Fruit fly (Drosophila melanogaster) whole organism, embryonic: ENCODE measurements around the gene His3.3B.

Source experiments
- Awh ChIP-seq: fragments of 200-800 bp; sonication (Bioruptor generic); IDR thresholded peaks from 2 replicates; pipeline ENCODE4, ENCODE4 v1.3.6; 2022; ENCODE audit warnings: missing biosample characterization, missing genetic modification characterization
- B-H2 ChIP-seq: fragments of 200-800 bp; sonication (Bioruptor generic); optimal IDR thresholded peaks from 2 replicates; lab custom pipeline; 2018; ENCODE audit warnings: missing biosample characterization, mild to moderate bottlenecking, missing genetic modification characterization
- BtbVII ChIP-seq: fragments of 200-800 bp; sonication (Bioruptor generic); optimal IDR thresholded peaks from 3 replicates; lab custom pipeline; 2017; ENCODE audit warnings: missing biosample characterization, mild to moderate bottlenecking, missing genetic modification characterization
- CG10274 ChIP-seq: fragments of 200-800 bp; sonication (Bioruptor generic); optimal IDR thresholded peaks from 3 replicates; lab custom pipeline; 2017; ENCODE audit warnings: missing biosample characterization, mild to moderate bottlenecking, missing genetic modification characterization
- CG10321 ChIP-seq: fragments of 200-800 bp; sonication (Bioruptor generic); IDR thresholded peaks from 2 replicates; pipeline ENCODE4 v1.3.6; 2022; ENCODE audit warnings: missing biosample characterization, missing genetic modification characterization
- CG10431 ChIP-seq: fragments of 200-800 bp; sonication (Bioruptor generic); optimal IDR thresholded peaks from 3 replicates; lab custom pipeline; 2018; ENCODE audit warnings: missing biosample characterization, mild to moderate bottlenecking, missing genetic modification characterization
- CG10654 ChIP-seq: fragments of 200-800 bp; sonication (Bioruptor generic); optimal IDR thresholded peaks from 2 replicates; lab custom pipeline; 2016; ENCODE audit warnings: missing biosample characterization, missing genetic modification characterization
- CG12104 ChIP-seq: fragments of 200-800 bp; sonication (Bioruptor generic); optimal IDR thresholded peaks from 3 replicates; lab custom pipeline; 2016; ENCODE audit warnings: missing biosample characterization, missing genetic modification characterization
- CG12155 ChIP-seq: fragments of 200-800 bp; sonication (Bioruptor generic); optimal IDR thresholded peaks from 3 replicates; lab custom pipeline; 2016; ENCODE audit warnings: missing biosample characterization, missing genetic modification characterization
- CG12391 ChIP-seq: fragments of 200-800 bp; sonication (Bioruptor generic); optimal IDR thresholded peaks from 3 replicates; lab custom pipeline; 2018; ENCODE audit warnings: missing biosample characterization, mild to moderate bottlenecking, missing genetic modification characterization, moderate library complexity
- CG13296 ChIP-seq: fragments of 200-800 bp; sonication (Bioruptor generic); optimal IDR thresholded peaks from 3 replicates; lab custom pipeline; 2018; ENCODE audit warnings: missing biosample characterization, mild to moderate bottlenecking, missing genetic modification characterization
- CG15696 ChIP-seq: fragments of 200-800 bp; sonication (Bioruptor generic); optimal IDR thresholded peaks from 2 replicates; lab custom pipeline; 2019; ENCODE audit warnings: missing biosample characterization, mild to moderate bottlenecking, missing genetic modification characterization, moderate library complexity
- CG17359 ChIP-seq: fragments of 200-800 bp; sonication (Bioruptor generic); optimal IDR thresholded peaks from 3 replicates; lab custom pipeline; 2018; ENCODE audit warnings: missing biosample characterization, mild to moderate bottlenecking, missing genetic modification characterization, moderate library complexity
- CG18764 ChIP-seq: fragments of 200-800 bp; sonication (Bioruptor generic); optimal IDR thresholded peaks from 3 replicates; lab custom pipeline; 2016; ENCODE audit warnings: missing biosample characterization, missing genetic modification characterization
- CG2889 ChIP-seq: fragments of 200-800 bp; sonication (Bioruptor generic); IDR thresholded peaks from 3 replicates; pipeline ENCODE4 v1.3.6; 2022; ENCODE audit warnings: missing biosample characterization, missing genetic modification characterization
- CG33213 ChIP-seq: fragments of 200-800 bp; sonication (Bioruptor generic); optimal IDR thresholded peaks from 3 replicates; lab custom pipeline; 2016; ENCODE audit warnings: missing biosample characterization, missing genetic modification characterization
- CG3407 ChIP-seq: fragments of 200-800 bp; sonication (Bioruptor generic); optimal IDR thresholded peaks from 2 replicates; lab custom pipeline; 2018; ENCODE audit warnings: missing biosample characterization, mild to moderate bottlenecking, missing genetic modification characterization
- CG3726 ChIP-seq: fragments of 200-800 bp; sonication (Bioruptor generic); IDR thresholded peaks from 3 replicates; pipeline ENCODE4, ENCODE4 v1.3.6; 2022; ENCODE audit warnings: missing biosample characterization, missing genetic modification characterization
- CG4404 ChIP-seq: fragments of 200-800 bp; sonication (Bioruptor generic); IDR thresholded peaks from 2 replicates; pipeline ENCODE4 v1.3.6; 2022; ENCODE audit warnings: missing biosample characterization, missing genetic modification characterization
- CG4617 ChIP-seq: fragments of 200-800 bp; sonication (Bioruptor generic); optimal IDR thresholded peaks from 3 replicates; lab custom pipeline; 2016; ENCODE audit warnings: missing biosample characterization, missing genetic modification characterization, borderline replicate concordance
- CG4820 ChIP-seq: fragments of 200-800 bp; sonication (Bioruptor generic); optimal IDR thresholded peaks from 3 replicates; lab custom pipeline; 2016; ENCODE audit warnings: missing biosample characterization, missing genetic modification characterization
- CTCF ChIP-seq: fragments of 200-800 bp; sonication (Bioruptor generic); optimal IDR thresholded peaks from 2 replicates; lab custom pipeline; 2017; ENCODE audit warnings: missing biosample characterization, mild to moderate bottlenecking, missing genetic modification characterization, moderate library complexity
- CrebB ChIP-seq: fragments of 200-800 bp; sonication (Bioruptor generic); optimal IDR thresholded peaks from 3 replicates; lab custom pipeline; 2018; ENCODE audit warnings: missing biosample characterization, mild to moderate bottlenecking, missing genetic modification characterization
- Dip2 ChIP-seq: fragments of 200-800 bp; sonication (Bioruptor generic); IDR thresholded peaks from 2 replicates; pipeline ENCODE4 v1.3.6; 2022; ENCODE audit warnings: missing biosample characterization, missing genetic modification characterization
- Dref ChIP-seq: fragments of 200-800 bp; sonication (Bioruptor generic); IDR thresholded peaks from 2 replicates; pipeline ENCODE4 v1.3.6; 2022; ENCODE audit warnings: missing biosample characterization, missing genetic modification characterization
- E2f2 ChIP-seq: fragments of 200-800 bp; sonication (Bioruptor generic); IDR thresholded peaks from 2 replicates; pipeline ENCODE4 v1.3.6; 2022; ENCODE audit warnings: missing biosample characterization, missing genetic modification characterization
- ERR ChIP-seq: fragments of 200-800 bp; sonication (Bioruptor generic); optimal IDR thresholded peaks from 2 replicates; lab custom pipeline; 2016; ENCODE audit warnings: missing biosample characterization, missing genetic modification characterization
- GATAe ChIP-seq: fragments of 200-800 bp; sonication (Bioruptor generic); conservative IDR thresholded peaks from 2 replicates; pipeline ENCODE4 v1.3.6; 2022; ENCODE audit warnings: missing biosample characterization, missing genetic modification characterization
- Gug ChIP-seq: fragments of 200-800 bp; sonication (Bioruptor generic); IDR thresholded peaks from 4 replicates; pipeline ENCODE4 v1.3.6; 2022; ENCODE audit warnings: missing biosample characterization, missing genetic modification characterization
- HHEX ChIP-seq: fragments of 200-800 bp; sonication (Bioruptor generic); optimal IDR thresholded peaks from 3 replicates; lab custom pipeline; 2017; ENCODE audit warnings: missing biosample characterization, mild to moderate bottlenecking, missing genetic modification characterization, missing genetic modification reagents
- NFAT ChIP-seq: fragments of 200-800 bp; sonication (Bioruptor generic); IDR thresholded peaks from 2 replicates; pipeline ENCODE4 v1.3.6; 2022; ENCODE audit warnings: missing biosample characterization, missing genetic modification characterization
- Nf-YB ChIP-seq: fragments of 200-800 bp; sonication (Bioruptor generic); optimal IDR thresholded peaks from 3 replicates; lab custom pipeline; 2019; ENCODE audit warnings: missing biosample characterization, mild to moderate bottlenecking, missing genetic modification characterization, moderate library complexity
- Ravus ChIP-seq: fragments of 200-800 bp; sonication (Bioruptor generic); IDR thresholded peaks from 2 replicates; pipeline ENCODE4 v1.3.6; 2022; ENCODE audit warnings: missing biosample characterization, missing genetic modification characterization
- Sin3A ChIP-seq: fragments of >200 bp; optimal IDR thresholded peaks from 2 replicates; lab custom pipeline; 2018
- Sox102F ChIP-seq: fragments of 200-800 bp; sonication (Bioruptor generic); optimal IDR thresholded peaks from 2 replicates; lab custom pipeline; 2018; ENCODE audit warnings: missing biosample characterization, mild to moderate bottlenecking, missing genetic modification characterization, moderate library complexity
- Vsx1 ChIP-seq: fragments of 200-800 bp; sonication (Bioruptor generic); optimal IDR thresholded peaks from 2 replicates; lab custom pipeline; 2017; ENCODE audit warnings: missing biosample characterization, mild to moderate bottlenecking, missing genetic modification characterization, missing genetic modification reagents
- Xbp1 ChIP-seq: fragments of 200-800 bp; sonication (Bioruptor generic); optimal IDR thresholded peaks from 3 replicates; lab custom pipeline; 2016; ENCODE audit warnings: missing biosample characterization, mild to moderate bottlenecking, missing genetic modification characterization
- aop ChIP-seq: fragments of 200-800 bp; sonication (Bioruptor generic); IDR thresholded peaks from 2 replicates; pipeline ENCODE4 v1.3.6; 2022; ENCODE audit warnings: missing biosample characterization, missing genetic modification characterization
- crp ChIP-seq, 2 experiments: fragments of 200-800 bp; sonication (Bioruptor generic); optimal IDR thresholded peaks; 2 replicates in 1 of 2; 3 replicates in 1 of 2; lab custom pipeline; 2017; ENCODE audit warnings: missing biosample characterization in 2 of 2, missing genetic modification characterization in 2 of 2, mild to moderate bottlenecking in 1 of 2, moderate library complexity in 1 of 2
- cwo ChIP-seq: fragments of 200-800 bp; sonication (Bioruptor generic); optimal IDR thresholded peaks from 3 replicates; lab custom pipeline; 2017; ENCODE audit warnings: missing biosample characterization, missing genetic modification characterization, mild to moderate bottlenecking, moderate library complexity, missing genetic modification reagents
- dati ChIP-seq: fragments of 200-800 bp; sonication (Bioruptor generic); IDR thresholded peaks from 2 replicates; pipeline ENCODE4 v1.3.6; 2022; ENCODE audit warnings: missing biosample characterization, missing genetic modification characterization
- ems ChIP-seq: fragments of 200-800 bp; sonication (Bioruptor generic); optimal IDR thresholded peaks from 3 replicates; lab custom pipeline; 2016; ENCODE audit warnings: missing biosample characterization, missing genetic modification characterization
- ham ChIP-seq: fragments of 200-800 bp; sonication (Bioruptor generic); IDR thresholded peaks from 2 replicates; pipeline ENCODE4 v1.3.6; 2022; ENCODE audit warnings: missing biosample characterization, missing genetic modification characterization
- hb ChIP-seq: fragments of 200-800 bp; sonication (Bioruptor generic); IDR thresholded peaks from 3 replicates; pipeline ENCODE4 v1.3.6; 2022; ENCODE audit warnings: missing biosample characterization, missing genetic modification characterization; ENCODE audit not compliant: partially characterized antibody
- hbn ChIP-seq: fragments of 200-800 bp; sonication (Bioruptor generic); IDR thresholded peaks from 2 replicates; pipeline ENCODE4 v1.3.6; 2022; ENCODE audit warnings: missing biosample characterization, missing genetic modification characterization; ENCODE audit not compliant: partially characterized antibody
- lab ChIP-seq: fragments of 200-800 bp; sonication (Bioruptor generic); optimal IDR thresholded peaks from 3 replicates; lab custom pipeline; 2017; ENCODE audit warnings: missing biosample characterization, missing genetic modification characterization, mild to moderate bottlenecking, moderate library complexity, missing genetic modification reagents
- lbe ChIP-seq: fragments of 200-800 bp; sonication (Bioruptor generic); optimal IDR thresholded peaks from 2 replicates; lab custom pipeline; 2016; ENCODE audit warnings: missing biosample characterization, mild to moderate bottlenecking, missing genetic modification characterization
- maf-S ChIP-seq: fragments of 200-800 bp; sonication (Bioruptor generic); optimal IDR thresholded peaks from 2 replicates; lab custom pipeline; 2016; ENCODE audit warnings: missing biosample characterization, missing genetic modification characterization
- nerfin-2 ChIP-seq: fragments of 200-800 bp; sonication (Bioruptor generic); IDR thresholded peaks from 2 replicates; pipeline ENCODE4 v1.3.6; 2022; ENCODE audit warnings: missing biosample characterization, missing genetic modification characterization; ENCODE audit not compliant: partially characterized antibody
- pita ChIP-seq: fragments of 200-800 bp; sonication (Bioruptor generic); optimal IDR thresholded peaks from 2 replicates; lab custom pipeline; 2017; ENCODE audit warnings: missing biosample characterization, mild to moderate bottlenecking, missing genetic modification characterization
- sug ChIP-seq: fragments of 200-800 bp; optimal IDR thresholded peaks from 2 replicates; lab custom pipeline; 2019; ENCODE audit warnings: missing biosample characterization, mild to moderate bottlenecking, missing genetic modification characterization, moderate library complexity
- zen2 ChIP-seq: fragments of 200-800 bp; sonication (Bioruptor generic); IDR thresholded peaks from 3 replicates; pipeline ENCODE4 v1.3.6; 2022; ENCODE audit warnings: missing biosample characterization, missing genetic modification characterization; ENCODE audit not compliant: partially characterized antibody

His3.3B gene

DNA sequence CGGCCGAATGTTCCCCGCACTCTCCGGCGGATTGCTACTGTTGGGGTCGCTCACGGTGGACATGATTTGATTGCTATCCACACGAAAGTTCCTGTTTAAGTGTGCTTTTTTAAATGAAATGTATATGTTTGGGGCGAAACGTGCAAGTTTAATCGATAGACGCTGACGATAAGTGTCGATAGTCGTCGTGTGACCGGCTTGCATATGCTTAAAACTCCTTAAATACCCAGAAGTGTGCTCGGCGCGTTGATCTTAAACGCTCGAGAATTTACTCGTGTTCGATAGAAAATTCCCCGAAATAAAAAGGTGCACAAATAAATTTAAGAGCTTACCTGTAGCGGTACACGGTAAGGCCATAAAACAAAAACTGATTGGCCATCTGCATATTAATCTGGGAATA, 5.4 kb upstream of the His3.3B start, which contains the start of the genes Zpr1 and CG44532 (continued):
- no peak for TF ChIP-seq CG10274 (GFP tag; lab: Kevin White, UChicago)
- TF ChIP-seq Gug = no peak
- no peak for TF ChIP-seq CG4404
- no peak for TF ChIP-seq CG3726 (GFP tag; lab: Robert Waterston, UW)
- TF ChIP-seq CrebB (tag; lab: Kevin White, UChicago) = no peak
- TF ChIP-seq CG12104 (GFP tag; lab: Kevin White, UChicago) = no peak
- TF ChIP-seq ham (GFP tag; lab: Robert Waterston, UW) = no peak
- no peak for TF ChIP-seq Ravus
- no peak for TF ChIP-seq CG10321 (GFP tag; lab: Robert Waterston, UW)
- no peak for TF ChIP-seq ems
- no peak for TF ChIP-seq CG12391 (tag; lab: Kevin White, UChicago)
- TF ChIP-seq CG2889 (GFP tag; lab: Robert Waterston, UW) = no peak
- no peak for TF ChIP-seq cwo (GFP tag; lab: Kevin White, UChicago)
- no peak for TF ChIP-seq CG17359 (tag; lab: Kevin White, UChicago)
- no peak for TF ChIP-seq lab (GFP tag; lab: Kevin White, UChicago)
- TF ChIP-seq GATAe (GFP tag; lab: Robert Waterston, UW) = no peak
- no peak for TF ChIP-seq dati (GFP tag; lab: Robert Waterston, UW)
- TF ChIP-seq CG10654 (GFP tag; lab: Kevin White, UChicago) = no peak
- no peak for TF ChIP-seq nerfin-2
- TF ChIP-seq Sox102F (GFP tag; lab: Kevin White, UChicago) = no peak
- no peak for TF ChIP-seq Xbp1 (GFP tag; lab: Kevin White, UChicago)
- TF ChIP-seq B-H2 (GFP tag; lab: Kevin White, UChicago) = no peak
- TF ChIP-seq CG18764 (GFP tag; lab: Kevin White, UChicago) = no peak
- no peak for TF ChIP-seq lbe
- peak; percentile 49 for TF ChIP-seq hbn (GFP tag; lab: Robert Waterston, UW)
- peak; percentile 19 for TF ChIP-seq Sin3A
- TF ChIP-seq CG3407 = no peak
- TF ChIP-seq HHEX (GFP tag; lab: Kevin White, UChicago) = no peak
- no peak for TF ChIP-seq Vsx1 (GFP tag; lab: Kevin White, UChicago)
- no peak for TF ChIP-seq NFAT (GFP tag; lab: Robert Waterston, UW)
- no peak for TF ChIP-seq CG33213 (GFP tag; lab: Kevin White, UChicago)
- no peak for TF ChIP-seq BtbVII (GFP tag; lab: Kevin White, UChicago)
- peak; percentile 73 for TF ChIP-seq E2f2
- TF ChIP-seq Nf-YB = no peak
- no peak for TF ChIP-seq CG12155 (GFP tag; lab: Kevin White, UChicago)
- peak; percentile 21 for TF ChIP-seq CG4617 (GFP tag; lab: Kevin White, UChicago)
- TF ChIP-seq sug = no peak
- TF ChIP-seq hb (GFP tag; lab: Robert Waterston, UW) = 0 out of 3 replicates have a peak, but pooled peaks have one; percentile 17
- no peak for TF ChIP-seq aop (GFP tag; lab: Robert Waterston, UW)
- peak in 1 of 2 experiments; percentile 30 for TF ChIP-seq crp (GFP tag; optimal IDR thresholded peaks at IDR 0.05; lab: Kevin White, UChicago)
- no peak for TF ChIP-seq ERR (GFP tag; lab: Kevin White, UChicago)
- TF ChIP-seq CG10431 (GFP tag; lab: Kevin White, UChicago) = no peak
- TF ChIP-seq Dref (GFP tag; lab: Robert Waterston, UW) = peak; percentile 74
- peak; percentile 20; the same call in 1 of the 3 replicates for TF ChIP-seq zen2 (GFP tag; lab: Robert Waterston, UW)
- no peak for TF ChIP-seq CG15696 (tag; lab: Kevin White, UChicago)
- no peak for TF ChIP-seq Dip2 (GFP tag; lab: Robert Waterston, UW)
- no peak for TF ChIP-seq maf-S (GFP tag; lab: Kevin White, UChicago)
- no peak for TF ChIP-seq CG4820
- TF ChIP-seq Awh (GFP tag; lab: Robert Waterston, UW) = no peak
- no peak for TF ChIP-seq CTCF (GFP tag; lab: Kevin White, UChicago)
- no peak for TF ChIP-seq CG13296 (GFP tag; lab: Kevin White, UChicago)
- no peak for TF ChIP-seq pita (GFP tag; lab: Kevin White, UChicago)
